Worm (Caenorhabditis elegans): Measurements from ENCODE around the gene srbc-67.
"Not testable (repeated sequence)": the region's sequence is repeated elsewhere in the genome, so short reads cannot be mapped to it uniquely, and the experiment has no call there.

DNA sequence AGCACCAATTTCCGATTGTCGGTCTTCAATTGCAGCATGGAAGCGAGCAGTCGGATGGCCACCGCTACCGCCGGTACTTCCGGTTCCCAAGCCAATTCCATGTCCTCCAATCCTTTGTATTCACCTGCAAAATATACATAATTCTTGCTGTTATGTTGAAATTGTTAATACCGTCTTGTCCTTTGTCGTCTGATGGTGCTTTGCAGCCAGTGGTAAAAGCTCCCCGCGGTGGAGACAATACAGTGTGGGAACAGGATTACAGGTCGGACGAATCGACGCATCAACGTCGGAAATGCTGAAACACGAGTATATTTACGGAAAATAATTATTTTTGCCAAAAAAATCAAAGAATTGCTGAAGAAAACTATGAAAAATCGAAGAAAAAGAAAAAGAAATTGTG, 23.3 kb upstream of the srbc-67 start, which contains the start of gene T24A6.17:
- TF ChIP-seq dmd-9 (GFP tag; IDR thresholded peaks at IDR 0.05); zag-1 (tag; optimal IDR thresholded peaks at IDR 0.05); nhr-25 (tag; optimal IDR thresholded peaks at IDR 0.05; ENCODE audit: borderline replicate concordance, insufficient read depth); nhr-237 (tag; optimal IDR thresholded peaks at IDR 0.05); lsy-2 (tag; optimal IDR thresholded peaks at IDR 0.05); madf-5 (GFP tag; IDR thresholded peaks at IDR 0.05); pqm-1 (tag; optimal IDR thresholded peaks at IDR 0.05): not testable (repeated sequence)
